Worm (Caenorhabditis elegans): ENCODE data around the gene hpo-31.

hpo-31 gene

DNA sequence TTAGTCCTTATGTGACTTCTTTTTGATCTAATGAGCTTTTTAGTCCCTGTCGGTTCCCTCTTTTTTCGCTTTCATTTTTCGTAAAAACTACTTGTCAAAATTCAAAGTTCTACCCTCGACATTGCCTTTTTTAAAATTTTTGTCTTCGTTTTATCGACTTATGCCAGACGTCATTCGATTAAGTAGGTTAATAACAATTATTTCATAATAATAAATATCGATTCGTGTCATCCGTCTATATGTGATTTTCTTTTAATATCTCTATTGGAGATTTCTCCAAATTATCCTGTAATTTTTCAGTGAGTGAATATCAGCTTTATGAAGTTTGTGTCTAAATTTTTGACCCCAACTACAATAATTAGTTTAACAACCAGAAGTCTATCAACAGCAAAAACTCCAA lies at the start of gene hpo-31:
hpo-31 (plus strand) TSS at position 301 of the 400 bp plus-strand sequence.
- no peak for TF ChIP-seq ttx-3 (tag; optimal IDR thresholded peaks at IDR 0.05)
- no peak for TF ChIP-seq mec-3 (tag; optimal IDR thresholded peaks at IDR 0.05; ENCODE audit: borderline replicate concordance)
- TF ChIP-seq tbx-7 (tag; optimal IDR thresholded peaks at IDR 0.05): no peak
- TF ChIP-seq ceh-2 (tag; optimal IDR thresholded peaks at IDR 0.05): no peak
- TF ChIP-seq dve-1 (tag; optimal IDR thresholded peaks at IDR 0.05): no peak
- no peak for TF ChIP-seq hlh-13 (GFP tag; optimal IDR thresholded peaks at IDR 0.05)
- TF ChIP-seq lin-11 (tag; optimal IDR thresholded peaks at IDR 0.05): no peak
- TF ChIP-seq pqm-1 (tag; optimal IDR thresholded peaks at IDR 0.05): no peak
- no peak for TF ChIP-seq lim-6 (tag; optimal IDR thresholded peaks at IDR 0.05)
- no peak for TF ChIP-seq sox-4 (tag; optimal IDR thresholded peaks at IDR 0.05)
- no peak for TF ChIP-seq fkh-10 (GFP tag; optimal IDR thresholded peaks at IDR 0.05)
- no peak for TF ChIP-seq ceh-34 (tag; optimal IDR thresholded peaks at IDR 0.05)
- no peak for TF ChIP-seq ceh-31 (tag; optimal IDR thresholded peaks at IDR 0.05)
- no peak for TF ChIP-seq fax-1 (tag; optimal IDR thresholded peaks at IDR 0.05)
- no peak for TF ChIP-seq unc-42 (tag; optimal IDR thresholded peaks at IDR 0.05)
- no peak for TF ChIP-seq fkh-6 (tag; optimal IDR thresholded peaks at IDR 0.05)
- no peak for TF ChIP-seq hlh-30 (tag; optimal IDR thresholded peaks at IDR 0.05; ENCODE audit: insufficient read depth)
- TF ChIP-seq ceh-19 (GFP tag; optimal IDR thresholded peaks at IDR 0.05): no peak
- no peak for TF ChIP-seq pat-9 (tag; optimal IDR thresholded peaks at IDR 0.05)
- TF ChIP-seq syd-9 (tag; optimal IDR thresholded peaks at IDR 0.05): no peak

DNA sequence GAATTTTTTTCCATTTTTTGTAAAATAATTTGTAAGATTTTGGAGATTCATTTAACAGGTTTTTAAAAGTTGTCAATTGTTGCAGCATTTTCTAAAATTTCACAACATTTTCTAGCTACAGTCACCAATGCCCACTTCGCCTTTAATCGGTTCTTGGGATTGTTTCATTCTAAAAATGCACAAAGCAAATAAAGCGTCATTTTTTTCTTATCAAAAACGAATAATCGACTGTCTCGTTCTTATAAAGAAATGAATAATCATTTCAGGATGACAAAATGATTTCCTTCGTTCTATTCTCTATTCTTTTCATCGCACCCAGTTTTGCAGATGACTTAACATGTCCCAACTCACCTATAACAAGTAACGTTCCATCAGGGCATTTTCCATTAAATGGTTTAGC lies 47.3 kb upstream of the hpo-31 start, which contains the start of gene F53C11.1:
F53C11.1 (plus strand) TSS at position 268 of the 400 bp plus-strand sequence.
- no peak for TF ChIP-seq pqm-1 (tag; optimal IDR thresholded peaks at IDR 0.05)
- no peak for TF ChIP-seq K02D7.2 (tag; optimal IDR thresholded peaks at IDR 0.05)
- TF ChIP-seq hlh-30 (tag; optimal IDR thresholded peaks at IDR 0.05; ENCODE audit: insufficient read depth): no peak
- no peak for TF ChIP-seq ref-2 (tag; optimal IDR thresholded peaks at IDR 0.05)
- TF ChIP-seq ceh-14 (tag; optimal IDR thresholded peaks at IDR 0.05): no peak
- no peak for TF ChIP-seq ceh-24 (tag; optimal IDR thresholded peaks at IDR 0.05)
- no peak for TF ChIP-seq eyg-1 (tag; optimal IDR thresholded peaks at IDR 0.05)
- no peak for TF ChIP-seq fkh-10 (GFP tag; optimal IDR thresholded peaks at IDR 0.05)
- TF ChIP-seq tbx-2 (tag; optimal IDR thresholded peaks at IDR 0.05): no peak
- no peak for TF ChIP-seq lin-11 (tag; optimal IDR thresholded peaks at IDR 0.05)
- no peak for TF ChIP-seq unc-55 (GFP tag; optimal IDR thresholded peaks at IDR 0.05)
- no peak for TF ChIP-seq nfya-1 (tag; optimal IDR thresholded peaks at IDR 0.05)
- no peak for TF ChIP-seq K09A11.1 (tag; optimal IDR thresholded peaks at IDR 0.05; ENCODE audit: insufficient read depth)
- no peak for TF ChIP-seq hlh-6 (tag; optimal IDR thresholded peaks at IDR 0.05)
- TF ChIP-seq ahr-1 (tag; optimal IDR thresholded peaks at IDR 0.05): no peak
- no peak for TF ChIP-seq fax-1 (tag; optimal IDR thresholded peaks at IDR 0.05)

DNA sequence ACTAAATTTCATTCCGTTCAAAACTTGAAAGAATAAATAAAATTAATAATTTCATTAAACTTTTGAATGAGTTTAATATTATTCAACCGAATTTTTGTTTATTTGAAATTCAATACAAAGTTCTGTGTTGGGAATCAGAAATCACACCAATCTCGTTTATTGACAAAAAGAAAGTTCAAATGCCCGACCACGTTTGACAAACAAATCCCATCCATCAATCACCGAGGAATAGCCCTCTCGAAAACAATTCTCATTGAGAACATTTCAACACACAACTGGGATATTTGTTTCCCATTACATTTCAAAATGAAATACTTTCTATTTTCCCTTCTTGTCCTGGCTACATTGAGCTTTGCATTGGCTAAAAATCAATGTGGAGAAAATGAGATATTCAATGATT lies 45.0 kb upstream of the hpo-31 start, which contains the start of gene F53C11.9:
F53C11.9 (plus strand) TSS at position 159 of the 400 bp plus-strand sequence.
- TF ChIP-seq zip-5 (tag; optimal IDR thresholded peaks at IDR 0.05) (no peak), unc-55 (GFP tag; optimal IDR thresholded peaks at IDR 0.05) (peak; percentile 17), ceh-30 (tag; optimal IDR thresholded peaks at IDR 0.05) (no peak)

ce11 chrV:13780902-13781301 lies 42.0 kb upstream of the hpo-31 start:
- TF ChIP-seq pha-2 (tag; optimal IDR thresholded peaks at IDR 0.05) (no peak), dve-1 (tag; optimal IDR thresholded peaks at IDR 0.05) (no peak), che-1 (tag; optimal IDR thresholded peaks at IDR 0.05) (no peak), fax-1 (tag; optimal IDR thresholded peaks at IDR 0.05) (no peak), ceh-48 (tag; optimal IDR thresholded peaks at IDR 0.05) (no peak), nfya-1 (tag; optimal IDR thresholded peaks at IDR 0.05) (no peak), dmd-4 (tag; optimal IDR thresholded peaks at IDR 0.05; ENCODE audit: borderline replicate concordance) (no peak), ceh-14 (tag; optimal IDR thresholded peaks at IDR 0.05) (no peak), pax-1 (tag; optimal IDR thresholded peaks at IDR 0.05) (no peak), ama-1 (optimal IDR thresholded peaks at IDR 0.05) (no peak), ztf-16 (tag; optimal IDR thresholded peaks at IDR 0.05) (no peak)
